Worm (Caenorhabditis elegans) whole organism, L3 larva: ENCODE measurements around the gene srlf-3.
A peak's percentile ranks its signal among the peaks of the same experiment; 100 is the strongest.

ENCODE experiments used
- R02D3.7 ChIP-seq: fragments of 150-350 bp; optimal IDR thresholded peaks from 2 replicates; lab custom pipeline; 2014; ENCODE audit warnings: missing biosample characterization, missing genetic modification characterization
- aly-2 ChIP-seq: fragments of 150-350 bp; optimal IDR thresholded peaks from 2 replicates; lab custom pipeline; 2014; ENCODE audit warnings: missing biosample characterization, missing genetic modification characterization
- ama-1 ChIP-seq: fragments of 150-350 bp; optimal IDR thresholded peaks from 2 replicates; lab custom pipeline; 2018
- ceh-28 ChIP-seq: fragments of 150-350 bp; optimal IDR thresholded peaks from 2 replicates; lab custom pipeline; 2014; ENCODE audit warnings: missing biosample characterization, missing genetic modification reagents, missing genetic modification characterization
- ceh-82 ChIP-seq: fragments of 150-350 bp; optimal IDR thresholded peaks from 2 replicates; lab custom pipeline; 2014; ENCODE audit warnings: missing biosample characterization, missing genetic modification characterization
- ceh-9 ChIP-seq: sonication (generic microtip); optimal IDR thresholded peaks from 2 replicates; lab custom pipeline; 2018; ENCODE audit warnings: missing biosample characterization, missing genetic modification characterization
- daf-12 ChIP-seq: fragments of 150-350 bp; optimal IDR thresholded peaks from 2 replicates; lab custom pipeline; 2014; ENCODE audit warnings: missing biosample characterization, missing genetic modification reagents, missing genetic modification characterization
- egl-27 ChIP-seq: sonication (generic microtip); optimal IDR thresholded peaks from 4 replicates; lab custom pipeline; 2017; ENCODE audit warnings: missing biosample characterization, missing genetic modification reagents, missing genetic modification characterization
- egl-5 ChIP-seq: fragments of 150-350 bp; optimal IDR thresholded peaks from 2 replicates; lab custom pipeline; 2017; ENCODE audit warnings: missing biosample characterization, missing genetic modification reagents, missing genetic modification characterization, inconsistent platforms
- elt-1 ChIP-seq: fragments of 150-350 bp; optimal IDR thresholded peaks from 2 replicates; lab custom pipeline; 2014; ENCODE audit warnings: missing biosample characterization, missing genetic modification characterization
- elt-2 ChIP-seq: sonication (generic microtip); optimal IDR thresholded peaks from 2 replicates; lab custom pipeline; 2016; ENCODE audit warnings: missing genetic modification reagents, mild to moderate bottlenecking, missing genetic modification characterization, missing compliant biosample characterization
- elt-3 ChIP-seq, 3 experiments: fragments of 150-350 bp in 1 of 3; sonication (generic microtip) in 2 of 3; optimal IDR thresholded peaks; 2 replicates in 2 of 3; 4 replicates in 1 of 3; lab custom pipeline; 2014 to 2017; ENCODE audit warnings: missing biosample characterization in 3 of 3, missing genetic modification characterization in 3 of 3
- eor-1 ChIP-seq, 2 experiments: fragments of 150-350 bp; optimal IDR thresholded peaks; 2 replicates each; lab custom pipeline; 2014 to 2018; ENCODE audit warnings: missing biosample characterization in 2 of 2, missing genetic modification characterization in 2 of 2
- fkh-2 ChIP-seq: fragments of 150-350 bp; optimal IDR thresholded peaks from 2 replicates; lab custom pipeline; 2014; ENCODE audit warnings: missing biosample characterization, missing genetic modification reagents, missing genetic modification characterization
- fos-1 ChIP-seq: fragments of 150-350 bp; optimal IDR thresholded peaks from 2 replicates; lab custom pipeline; 2014; ENCODE audit warnings: missing biosample characterization, missing genetic modification characterization
- jun-1 ChIP-seq: fragments of 150-350 bp; optimal IDR thresholded peaks from 2 replicates; lab custom pipeline; 2014; ENCODE audit warnings: missing biosample characterization, missing genetic modification reagents, missing genetic modification characterization
- lin-39 ChIP-seq: fragments of 150-350 bp; optimal IDR thresholded peaks from 2 replicates; lab custom pipeline; 2018; ENCODE audit warnings: missing biosample characterization, missing genetic modification reagents, missing genetic modification characterization
- mdl-1 ChIP-seq: fragments of 150-350 bp; optimal IDR thresholded peaks from 2 replicates; lab custom pipeline; 2014; ENCODE audit warnings: missing biosample characterization, missing genetic modification characterization
- nfya-1 ChIP-seq: sonication (generic microtip); optimal IDR thresholded peaks from 2 replicates; lab custom pipeline; 2017; ENCODE audit warnings: missing genetic modification characterization, mild to moderate bottlenecking, missing compliant biosample characterization, antibody characterized with exemption, moderate library complexity; ENCODE audit not compliant: insufficient read depth
- nhr-11 ChIP-seq: fragments of 150-350 bp; optimal IDR thresholded peaks from 2 replicates; lab custom pipeline; 2014; ENCODE audit warnings: missing biosample characterization, missing genetic modification characterization
- nhr-12 ChIP-seq: fragments of 150-350 bp; optimal IDR thresholded peaks from 2 replicates; lab custom pipeline; 2014; ENCODE audit warnings: missing biosample characterization, missing genetic modification characterization
- nhr-237 ChIP-seq: fragments of 150-350 bp; optimal IDR thresholded peaks from 2 replicates; lab custom pipeline; 2014; ENCODE audit warnings: missing biosample characterization, missing genetic modification characterization
- nhr-67 ChIP-seq: fragments of 150-350 bp; optimal IDR thresholded peaks from 2 replicates; lab custom pipeline; 2014; ENCODE audit warnings: missing biosample characterization, missing genetic modification characterization
- nhr-76 ChIP-seq: fragments of 150-350 bp; sonication (generic microtip); optimal IDR thresholded peaks from 5 replicates; lab custom pipeline; 2014; ENCODE audit warnings: missing biosample characterization, missing genetic modification characterization
- pha-4 ChIP-seq: fragments of 150-350 bp; optimal IDR thresholded peaks from 2 replicates; lab custom pipeline; 2014; ENCODE audit warnings: missing biosample characterization, missing genetic modification reagents, missing genetic modification characterization
- pqm-1 ChIP-seq: fragments of 150-350 bp; optimal IDR thresholded peaks from 2 replicates; lab custom pipeline; 2017; ENCODE audit warnings: missing biosample characterization, missing genetic modification characterization, inconsistent platforms
- sea-2 ChIP-seq: fragments of 150-350 bp; sonication (generic microtip); optimal IDR thresholded peaks from 4 replicates; lab custom pipeline; 2014; ENCODE audit warnings: missing biosample characterization, missing genetic modification reagents, missing genetic modification characterization
- skn-1 ChIP-seq: fragments of 150-350 bp; optimal IDR thresholded peaks from 2 replicates; lab custom pipeline; 2014; ENCODE audit warnings: missing biosample characterization, missing genetic modification characterization
- tbx-2 ChIP-seq: sonication (generic microtip); optimal IDR thresholded peaks from 2 replicates; lab custom pipeline; 2016; ENCODE audit warnings: mild to moderate bottlenecking, missing genetic modification characterization, missing compliant biosample characterization
- unc-39 ChIP-seq: sonication (generic microtip); optimal IDR thresholded peaks from 4 replicates; lab custom pipeline; 2017; ENCODE audit warnings: missing biosample characterization, missing genetic modification characterization
- zag-1 ChIP-seq: fragments of 150-350 bp; optimal IDR thresholded peaks from 2 replicates; lab custom pipeline; 2014; ENCODE audit warnings: missing biosample characterization, missing genetic modification characterization
- ztf-11 ChIP-seq: fragments of 150-350 bp; optimal IDR thresholded peaks from 2 replicates; lab custom pipeline; 2014; ENCODE audit warnings: missing biosample characterization, missing genetic modification characterization
- ztf-4 ChIP-seq: fragments of 150-350 bp; optimal IDR thresholded peaks from 2 replicates; lab custom pipeline; 2014; ENCODE audit warnings: missing biosample characterization, missing genetic modification characterization

srlf-3 gene

ce11 chrIV:8478516-8478915, 8.8 kb upstream of the srlf-3 start:
- no peak for TF ChIP-seq nhr-237
- no peak for TF ChIP-seq fos-1 (tag; lab: Kevin White, UChicago)
- no peak for TF ChIP-seq tbx-2
- no peak for TF ChIP-seq pqm-1 (tag; lab: Kevin White, UChicago)
- TF ChIP-seq R02D3.7 (tag; lab: Kevin White, UChicago): no peak
- TF ChIP-seq nfya-1 (tag; lab: Kevin White, UChicago): no peak
- TF ChIP-seq nhr-12: no peak
- no peak for TF ChIP-seq mdl-1 (tag; lab: Kevin White, UChicago)
- no peak for TF ChIP-seq fkh-2 (tag; lab: Kevin White, UChicago)
- no peak for TF ChIP-seq ama-1 (lab: Kevin White, UChicago)
- TF ChIP-seq unc-39 (tag; lab: Kevin White, UChicago): no peak
- no peak for TF ChIP-seq nhr-11 (tag; lab: Kevin White, UChicago)
- TF ChIP-seq elt-3 (tag; optimal IDR thresholded peaks at IDR 0.05; lab: Kevin White, UChicago): no peak

DNA sequence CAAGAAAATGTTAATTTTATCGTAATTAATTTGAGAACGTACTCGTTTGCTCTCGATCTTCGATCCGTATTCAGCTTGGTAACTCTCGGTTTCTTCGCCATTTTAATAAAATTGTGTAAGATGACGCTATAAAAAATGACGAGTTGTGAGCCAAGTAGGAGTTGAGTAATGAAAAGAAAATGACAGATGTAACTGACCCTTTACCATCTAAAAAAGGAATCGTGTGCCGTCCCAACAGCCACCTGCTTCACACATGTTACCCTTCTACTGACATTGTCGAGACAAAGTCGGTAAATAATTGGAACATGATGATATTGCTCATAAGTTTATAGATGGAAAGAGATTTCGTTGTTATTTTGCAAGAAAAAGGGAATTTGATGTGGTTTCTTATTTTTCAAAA, 7.9 kb upstream of the srlf-3 start, which contains the start of gene hlh-12:
Gene hlh-12, minus strand, starts transcription at position 101 of the 400 bp plus-strand sequence.
- no peak for TF ChIP-seq ceh-82 (tag; lab: Kevin White, UChicago)
- no peak for TF ChIP-seq ceh-28 (tag; lab: Kevin White, UChicago)
- TF ChIP-seq nhr-11 (tag; lab: Kevin White, UChicago): no peak
- no peak for TF ChIP-seq elt-1
- TF ChIP-seq fkh-2 (tag; lab: Kevin White, UChicago): no peak
- TF ChIP-seq eor-1 (tag; optimal IDR thresholded peaks at IDR 0.05; lab: Kevin White, UChicago): no peak
- TF ChIP-seq daf-12: no peak
- TF ChIP-seq egl-5 (tag; lab: Kevin White, UChicago): no peak
- TF ChIP-seq ceh-9 (tag; lab: Kevin White, UChicago): no peak
- no peak for TF ChIP-seq sea-2 (GFP tag; lab: Kevin White, UChicago)
- TF ChIP-seq pqm-1 (tag; lab: Kevin White, UChicago): no peak
- no peak for TF ChIP-seq ztf-11 (tag; lab: Kevin White, UChicago)
- TF ChIP-seq elt-2 (tag; lab: Kevin White, UChicago): no peak
- no peak for TF ChIP-seq unc-39 (tag; lab: Kevin White, UChicago)
- no peak for TF ChIP-seq nhr-12
- no peak for TF ChIP-seq skn-1
- TF ChIP-seq egl-27 (tag; lab: Kevin White, UChicago): no peak
- TF ChIP-seq ama-1 (lab: Kevin White, UChicago): no peak
- no peak for TF ChIP-seq tbx-2

DNA sequence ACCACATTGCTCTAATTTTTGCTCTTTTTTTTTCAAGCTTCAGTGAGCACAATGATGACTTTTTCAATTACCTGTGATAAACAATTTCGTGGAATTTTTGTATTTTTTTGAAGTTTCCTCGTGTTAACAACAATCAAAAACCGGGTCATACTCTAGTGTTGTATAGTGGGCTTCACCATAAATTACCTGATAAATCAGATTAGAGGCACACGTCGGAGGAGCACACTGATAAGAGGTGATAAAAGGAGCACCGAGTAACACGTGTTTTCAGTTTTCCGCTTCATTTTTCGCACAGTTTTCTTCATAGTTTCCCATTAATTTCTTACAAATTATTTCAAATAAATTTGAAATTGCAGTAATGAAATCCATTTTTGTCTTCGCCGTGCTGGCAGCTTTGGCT, 6.0 kb upstream of the srlf-3 start, which contains the start of gene spp-8:
Gene spp-8, plus strand, starts transcription at position 357 of the 400 bp plus-strand sequence.
- TF ChIP-seq pqm-1 (tag; lab: Kevin White, UChicago) (peak; percentile 97), jun-1 (tag; lab: Kevin White, UChicago) (peak; percentile 64), pha-4 (tag; lab: Kevin White, UChicago) (peak; percentile 65), ztf-4 (tag; lab: Kevin White, UChicago) (no peak), elt-2 (tag; lab: Kevin White, UChicago) (peak; percentile 97), nhr-67 (tag; lab: Kevin White, UChicago) (no peak)

DNA sequence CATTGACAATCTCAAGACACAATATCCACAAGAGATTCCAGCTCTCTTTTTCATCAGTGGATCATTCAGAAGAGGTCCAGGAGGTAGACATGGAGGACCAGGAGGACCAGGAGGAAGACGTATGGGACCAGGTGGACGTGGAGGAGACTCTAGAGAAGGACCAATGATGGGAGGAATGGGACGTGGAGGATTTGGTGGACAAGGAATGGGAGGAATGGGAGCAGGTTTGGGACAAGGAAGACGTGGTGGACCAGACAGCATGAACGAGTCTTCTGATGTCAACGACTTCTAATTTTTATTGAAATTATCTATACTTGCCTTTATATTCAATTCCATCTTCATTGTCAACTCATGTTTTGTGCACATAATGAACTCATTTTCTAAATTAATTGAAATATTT, 760 bp downstream of the srlf-3 start:
- TF ChIP-seq tbx-2: no peak
- TF ChIP-seq ama-1 (lab: Kevin White, UChicago): no peak
- TF ChIP-seq unc-39 (tag; lab: Kevin White, UChicago): no peak
- no peak for TF ChIP-seq ztf-11 (tag; lab: Kevin White, UChicago)
- no peak for TF ChIP-seq nhr-12
- TF ChIP-seq aly-2 (tag; lab: Kevin White, UChicago): no peak
- TF ChIP-seq daf-12: no peak
- TF ChIP-seq fos-1 (tag; lab: Kevin White, UChicago): no peak

- TF ChIP-seq sea-2 (GFP tag; lab: Kevin White, UChicago) (no peak), pqm-1 (tag; lab: Kevin White, UChicago) (no peak), zag-1 (no peak), ztf-11 (tag; lab: Kevin White, UChicago) (no peak), ztf-4 (tag; lab: Kevin White, UChicago) (no peak), ama-1 (lab: Kevin White, UChicago) (no peak), elt-3 (tag; optimal IDR thresholded peaks at IDR 0.05; lab: Kevin White, UChicago) (no peak), lin-39 (tag; lab: Kevin White, UChicago) (no peak), R02D3.7 (tag; lab: Kevin White, UChicago) (no peak), nhr-76 (no peak), nhr-237 (no peak)
Measured at ce11 chrIV:8489915-8490314, 2.6 kb downstream of the srlf-3 start, which contains the start of gene srlf-2. Gene srlf-2, plus strand, starts transcription at chrIV:8490215.
